Worm (Caenorhabditis elegans) whole organism, young adult: ENCODE results near the gene F40G12.4.
"Not testable (repeated sequence)": the region's sequence is repeated elsewhere in the genome, so short reads cannot be mapped to it uniquely, and the experiment has no call there.

Source experiments
- B0336.3 ChIP-seq: fragments of 200-800 bp; sonication (Bioruptor generic); IDR thresholded peaks from 2 replicates; pipeline ENCODE4 v1.3.6; 2022; ENCODE audit warnings: missing genetic modification characterization, missing compliant biosample characterization
- T07F8.4 ChIP-seq: sonication (generic microtip); optimal IDR thresholded peaks from 2 replicates; lab custom pipeline; 2016; ENCODE audit warnings: mild to moderate bottlenecking, missing genetic modification characterization, moderate library complexity, missing compliant biosample characterization
- Y56A3A.18 ChIP-seq: fragments of 200-800 bp; sonication (Bioruptor generic); IDR thresholded peaks from 2 replicates; pipeline ENCODE4 v1.3.6; 2022; ENCODE audit warnings: missing genetic modification reagents, missing genetic modification characterization, missing compliant biosample characterization
- mxl-1 ChIP-seq: sonication (generic microtip); optimal IDR thresholded peaks from 2 replicates; lab custom pipeline; 2016; ENCODE audit warnings: missing genetic modification characterization, missing compliant biosample characterization
- snpc-1.1 ChIP-seq: sonication (generic microtip); optimal IDR thresholded peaks from 2 replicates; lab custom pipeline; 2017; ENCODE audit warnings: missing genetic modification characterization, mild to moderate bottlenecking, missing compliant biosample characterization, antibody characterized with exemption, moderate library complexity, missing genotype, missing genetic modification reagents; ENCODE audit not compliant: insufficient read depth

DNA sequence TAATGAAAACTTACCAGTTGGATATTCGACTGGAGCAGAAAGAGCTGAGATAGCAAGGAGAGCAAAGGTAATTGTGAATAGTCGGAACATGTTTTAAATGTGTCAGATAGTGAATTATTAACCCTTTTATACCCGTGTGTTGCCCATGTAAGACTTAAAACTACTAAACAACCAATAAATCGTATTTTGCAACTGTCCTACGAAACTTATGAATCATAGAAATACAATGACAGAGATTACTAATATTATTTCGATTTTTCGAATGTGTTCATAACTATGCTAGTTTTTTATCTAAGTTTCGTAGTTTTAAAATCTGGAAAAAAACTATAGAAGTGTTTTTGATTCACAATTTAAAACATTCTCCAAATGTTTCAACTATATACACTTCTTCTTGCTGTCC is 38.3 kb upstream of the F40G12.4 start, which contains the start of gene spig-4:
- TF ChIP-seq B0336.3 (GFP tag; lab: Robert Waterston, UW); mxl-1 (tag; lab: Kevin White, UChicago); snpc-1.1 (tag; lab: Kevin White, UChicago); Y56A3A.18 (GFP tag; lab: Robert Waterston, UW); T07F8.4: not testable (repeated sequence)
